Worm (Caenorhabditis elegans) whole organism, L1 larva: Measurements from ENCODE around the gene srv-9.

ENCODE experiments used
- C04F5.9 ChIP-seq: sonication (generic microtip); optimal IDR thresholded peaks from 2 replicates; lab custom pipeline; 2016; ENCODE audit warnings: missing genetic modification characterization, missing compliant biosample characterization
- Y116A8C.19 ChIP-seq: sonication (generic microtip); optimal IDR thresholded peaks from 2 replicates; lab custom pipeline; 2016; ENCODE audit warnings: missing compliant biosample characterization, missing genetic modification characterization, borderline replicate concordance
- alr-1 ChIP-seq: fragments of 200-800 bp; sonication (Bioruptor generic); optimal IDR thresholded peaks from 2 replicates; lab custom pipeline; 2018; ENCODE audit warnings: borderline replicate concordance, mild to moderate bottlenecking, missing genetic modification characterization, missing compliant biosample characterization
- ama-1 ChIP-seq: fragments of 150-350 bp; optimal IDR thresholded peaks from 2 replicates; lab custom pipeline; 2014
- blmp-1 ChIP-seq: fragments of 150-350 bp; optimal IDR thresholded peaks from 2 replicates; lab custom pipeline; 2014; ENCODE audit warnings: missing biosample characterization, missing genetic modification characterization
- ceh-90 ChIP-seq: sonication (generic microtip); optimal IDR thresholded peaks from 2 replicates; lab custom pipeline; 2016; ENCODE audit warnings: missing genetic modification characterization, missing compliant biosample characterization
- ces-1 ChIP-seq: fragments of 150-350 bp; optimal IDR thresholded peaks from 2 replicates; lab custom pipeline; 2014; ENCODE audit warnings: missing biosample characterization, missing genetic modification reagents, missing genetic modification characterization
- dsc-1 ChIP-seq: sonication (generic microtip); optimal IDR thresholded peaks from 2 replicates; lab custom pipeline; 2016; ENCODE audit warnings: mild to moderate bottlenecking, missing genetic modification characterization, missing compliant biosample characterization
- efl-1 ChIP-seq, 4 experiments: fragments of 150-350 bp; optimal IDR thresholded peaks in 3 of 4; peaks in 1 of 4; 1 replicate in 1 of 4; 2 replicates in 3 of 4; lab custom pipeline; 2014; ENCODE audit warnings: missing biosample characterization in 2 of 4, missing genetic modification characterization in 2 of 4, missing genetic modification reagents in 2 of 4
- efl-3 ChIP-seq: fragments of 200-800 bp; sonication (Bioruptor generic); optimal IDR thresholded peaks from 2 replicates; lab custom pipeline; 2018; ENCODE audit warnings: mild to moderate bottlenecking, missing genetic modification characterization, missing compliant biosample characterization
- egl-13 ChIP-seq: sonication (generic microtip); optimal IDR thresholded peaks from 2 replicates; lab custom pipeline; 2016; ENCODE audit warnings: missing genotype, missing genetic modification reagents, missing genetic modification characterization, missing compliant biosample characterization
- egl-27 ChIP-seq, 2 experiments: fragments of 150-350 bp in 1 of 2; sonication (generic microtip); optimal IDR thresholded peaks; 3 replicates each; lab custom pipeline; 2017 to 2018; ENCODE audit warnings: missing biosample characterization in 2 of 2, missing genetic modification characterization in 2 of 2, missing genetic modification reagents in 2 of 2
- elt-2 ChIP-seq: sonication (generic microtip); optimal IDR thresholded peaks from 2 replicates; lab custom pipeline; 2016; ENCODE audit warnings: missing genetic modification characterization, mild to moderate bottlenecking, inconsistent platforms, missing compliant biosample characterization, missing genetic modification reagents
- elt-3 ChIP-seq, 6 experiments: fragments of 150-350 bp in 1 of 6; sonication (generic microtip); optimal IDR thresholded peaks; 2 replicates each; lab custom pipeline; 2017 to 2018; ENCODE audit warnings: missing biosample characterization in 6 of 6, missing genetic modification characterization in 6 of 6, inconsistent platforms in 1 of 6
- fkh-10 ChIP-seq: sonication (generic microtip); optimal IDR thresholded peaks from 2 replicates; lab custom pipeline; 2017; ENCODE audit warnings: missing biosample characterization, missing genetic modification reagents, missing genetic modification characterization
- fkh-8 ChIP-seq: sonication (generic microtip); optimal IDR thresholded peaks from 2 replicates; lab custom pipeline; 2016; ENCODE audit warnings: mild to moderate bottlenecking, missing genetic modification characterization, missing compliant biosample characterization
- grh-1 ChIP-seq: fragments of 200-800 bp; sonication (Bioruptor generic); IDR thresholded peaks from 2 replicates; pipeline ENCODE4 v1.3.6; 2022; ENCODE audit warnings: missing genetic modification reagents, missing genetic modification characterization, missing compliant biosample characterization
- hlh-17 ChIP-seq: fragments of 200-800 bp; sonication (Bioruptor generic); optimal IDR thresholded peaks from 2 replicates; lab custom pipeline; 2018; ENCODE audit warnings: missing genetic modification characterization, mild to moderate bottlenecking, missing compliant biosample characterization, moderate library complexity, borderline replicate concordance
- hlh-4 ChIP-seq: sonication (generic microtip); optimal IDR thresholded peaks from 2 replicates; lab custom pipeline; 2016; ENCODE audit warnings: mild to moderate bottlenecking, missing genetic modification characterization, missing compliant biosample characterization
- irx-1 ChIP-seq: sonication (generic microtip); optimal IDR thresholded peaks from 2 replicates; lab custom pipeline; 2016; ENCODE audit warnings: missing genetic modification characterization, missing compliant biosample characterization
- jun-1 ChIP-seq: fragments of 150-350 bp; optimal IDR thresholded peaks from 2 replicates; lab custom pipeline; 2014; ENCODE audit warnings: missing biosample characterization, missing genetic modification reagents, missing genetic modification characterization
- lin-13 ChIP-seq: fragments of 150-350 bp; optimal IDR thresholded peaks from 2 replicates; lab custom pipeline; 2014; ENCODE audit warnings: missing biosample characterization, missing genetic modification reagents, missing genetic modification characterization
- lin-39 ChIP-seq: fragments of 150-350 bp; optimal IDR thresholded peaks from 2 replicates; lab custom pipeline; 2014; ENCODE audit warnings: missing biosample characterization, missing genetic modification reagents, missing genetic modification characterization
- lir-3 ChIP-seq: sonication (generic microtip); optimal IDR thresholded peaks from 2 replicates; lab custom pipeline; 2016; ENCODE audit warnings: mild to moderate bottlenecking, missing genetic modification characterization, moderate library complexity, missing compliant biosample characterization; ENCODE audit not compliant: poor library complexity
- lsy-2 ChIP-seq, 2 experiments: fragments of 150-350 bp; optimal IDR thresholded peaks; 2 replicates each; lab custom pipeline; 2014; ENCODE audit warnings: missing biosample characterization in 2 of 2, missing genetic modification characterization in 2 of 2
- mab-9 ChIP-seq: fragments of 200-800 bp; sonication (Bioruptor generic); IDR thresholded peaks from 2 replicates; pipeline ENCODE4 v1.3.6; 2022; ENCODE audit warnings: missing genetic modification reagents, missing genetic modification characterization, missing compliant biosample characterization
- mep-1 ChIP-seq: fragments of 150-350 bp; optimal IDR thresholded peaks from 2 replicates; lab custom pipeline; 2014; ENCODE audit warnings: missing biosample characterization, missing genetic modification characterization
- nhr-19 ChIP-seq: fragments of 200-800 bp; sonication (Bioruptor generic); conservative IDR thresholded peaks from 2 replicates; pipeline ENCODE4 v1.3.6; 2022; ENCODE audit warnings: missing genetic modification characterization, missing compliant biosample characterization
- nhr-28 ChIP-seq: fragments of 150-350 bp; optimal IDR thresholded peaks from 2 replicates; lab custom pipeline; 2014; ENCODE audit warnings: missing biosample characterization, missing genetic modification characterization
- nhr-47 ChIP-seq: sonication (generic microtip); optimal IDR thresholded peaks from 2 replicates; lab custom pipeline; 2016; ENCODE audit warnings: mild to moderate bottlenecking, missing genetic modification characterization, moderate library complexity, missing compliant biosample characterization
- nhr-76 ChIP-seq: sonication (generic microtip); optimal IDR thresholded peaks from 2 replicates; lab custom pipeline; 2017; ENCODE audit warnings: missing biosample characterization, missing genetic modification characterization
- nhr-77 ChIP-seq: fragments of 150-350 bp; optimal IDR thresholded peaks from 2 replicates; lab custom pipeline; 2014; ENCODE audit warnings: missing biosample characterization, missing genetic modification characterization
- nhr-84 ChIP-seq: sonication (generic microtip); optimal IDR thresholded peaks from 2 replicates; lab custom pipeline; 2017; ENCODE audit warnings: missing biosample characterization, missing genetic modification characterization
- nhr-90 ChIP-seq: sonication (generic microtip); optimal IDR thresholded peaks from 2 replicates; lab custom pipeline; 2016; ENCODE audit warnings: mild to moderate bottlenecking, missing genetic modification characterization, missing compliant biosample characterization; ENCODE audit not compliant: poor library complexity
- pax-3 ChIP-seq: fragments of 200-800 bp; sonication (Bioruptor generic); optimal IDR thresholded peaks from 2 replicates; lab custom pipeline; 2018; ENCODE audit warnings: mild to moderate bottlenecking, missing genetic modification characterization, moderate library complexity, missing compliant biosample characterization
- pqm-1 ChIP-seq: sonication (generic microtip); optimal IDR thresholded peaks from 3 replicates; lab custom pipeline; 2017; ENCODE audit warnings: missing biosample characterization, missing genetic modification characterization
- skn-1 ChIP-seq: fragments of 150-350 bp; optimal IDR thresholded peaks from 2 replicates; lab custom pipeline; 2014; ENCODE audit warnings: missing biosample characterization, missing genetic modification characterization
- sup-37 ChIP-seq: fragments of 200-800 bp; sonication (Bioruptor generic); optimal IDR thresholded peaks from 2 replicates; lab custom pipeline; 2018; ENCODE audit warnings: mild to moderate bottlenecking, missing genetic modification characterization, missing compliant biosample characterization
- swsn-7 ChIP-seq: sonication (generic microtip); optimal IDR thresholded peaks from 2 replicates; lab custom pipeline; 2016; ENCODE audit warnings: missing genetic modification characterization, missing compliant biosample characterization
- tbx-2 ChIP-seq: sonication (generic microtip); optimal IDR thresholded peaks from 2 replicates; lab custom pipeline; 2016; ENCODE audit warnings: missing genetic modification characterization, missing compliant biosample characterization
- unc-130 ChIP-seq: fragments of 150-350 bp; optimal IDR thresholded peaks from 2 replicates; lab custom pipeline; 2017; ENCODE audit warnings: missing biosample characterization, missing genetic modification characterization, inconsistent platforms
- unc-30 ChIP-seq: sonication (generic microtip); optimal IDR thresholded peaks from 2 replicates; lab custom pipeline; 2017; ENCODE audit warnings: missing biosample characterization, missing genetic modification characterization
- unc-86 ChIP-seq: sonication (generic microtip); optimal IDR thresholded peaks from 2 replicates; lab custom pipeline; 2016; ENCODE audit warnings: missing genetic modification characterization, missing compliant biosample characterization
- unc-98 ChIP-seq: fragments of 200-800 bp; sonication (Bioruptor generic); IDR thresholded peaks from 2 replicates; pipeline ENCODE4 v1.3.6; 2022; ENCODE audit warnings: missing genetic modification characterization, missing compliant biosample characterization
- vab-15 ChIP-seq: sonication (generic microtip); optimal IDR thresholded peaks from 2 replicates; lab custom pipeline; 2017; ENCODE audit warnings: missing genotype, mild to moderate bottlenecking, missing genetic modification characterization, missing compliant biosample characterization
- xbp-1 ChIP-seq: sonication (generic microtip); optimal IDR thresholded peaks from 2 replicates; lab custom pipeline; 2016; ENCODE audit warnings: missing genetic modification characterization, missing compliant biosample characterization
- zag-1 ChIP-seq: fragments of 150-350 bp; optimal IDR thresholded peaks from 2 replicates; lab custom pipeline; 2014; ENCODE audit warnings: missing biosample characterization, missing genetic modification characterization
- zip-4 ChIP-seq: fragments of 200-800 bp; sonication (Bioruptor generic); optimal IDR thresholded peaks from 2 replicates; lab custom pipeline; 2018; ENCODE audit warnings: mild to moderate bottlenecking, missing genetic modification characterization, moderate library complexity, missing compliant biosample characterization
- ztf-11 ChIP-seq, 2 experiments: sonication (generic microtip); optimal IDR thresholded peaks; 2 replicates each; lab custom pipeline; 2016 to 2017; ENCODE audit warnings: missing genetic modification characterization in 2 of 2, missing biosample characterization in 1 of 2, missing compliant biosample characterization in 1 of 2
- ztf-4 ChIP-seq: fragments of 150-350 bp; optimal IDR thresholded peaks from 2 replicates; lab custom pipeline; 2014; ENCODE audit warnings: missing biosample characterization, missing genetic modification characterization

srv-9 gene

ce11 chrV:13372821-13373220 lies 50.1 kb downstream of the srv-9 start:
- TF ChIP-seq mab-9 (GFP tag; lab: Robert Waterston, UW) (no peak), ces-1 (no peak), nhr-90 (tag; lab: Kevin White, UChicago) (peak; percentile 8), pax-3 (tag; lab: Kevin White, UChicago) (peak; percentile 32), unc-98 (GFP tag; lab: Robert Waterston, UW) (no peak), elt-2 (tag; lab: Kevin White, UChicago) (peak; percentile 61), efl-1 (optimal IDR thresholded peaks at IDR 0.05; lab: Kevin White, UChicago) (no peak), efl-1 (GFP tag; optimal IDR thresholded peaks at IDR 0.05 in 1 of 2; lab: Kevin White, UChicago) (peak in 1 of 2 experiments; percentile 91), nhr-76 (tag; lab: Kevin White, UChicago) (no peak), xbp-1 (tag; lab: Kevin White, UChicago) (no peak)

DNA sequence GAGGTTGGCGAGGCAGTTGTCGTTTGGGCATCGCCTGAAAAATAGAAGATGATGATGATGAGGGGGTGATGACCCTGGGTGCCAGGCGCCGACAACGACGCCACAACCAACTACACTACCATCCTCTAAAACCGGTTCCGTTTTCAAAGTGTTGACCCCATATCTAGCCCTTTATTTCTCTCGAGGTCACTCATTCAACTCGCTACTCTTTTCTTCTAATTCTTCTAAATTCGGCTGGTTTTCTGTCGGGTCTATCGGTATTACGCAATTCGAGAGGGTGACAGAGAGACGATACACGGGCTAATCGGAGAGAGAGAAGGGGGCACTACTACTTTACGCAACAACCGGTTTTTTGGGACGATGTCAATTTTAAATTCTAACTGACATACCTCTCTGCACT lies 51.6 kb downstream of the srv-9 start:
- TF ChIP-seq ama-1: no peak
- TF ChIP-seq lir-3: peak; percentile 26
- no peak for TF ChIP-seq dsc-1 (tag; lab: Kevin White, UChicago)
- TF ChIP-seq zip-4 (GFP tag; lab: Kevin White, UChicago): peak; percentile 44
- peak; percentile 60 for TF ChIP-seq nhr-47 (tag; lab: Kevin White, UChicago)
- no peak for TF ChIP-seq sup-37
- peak; percentile 55 for TF ChIP-seq tbx-2 (tag; lab: Kevin White, UChicago)
- TF ChIP-seq lin-13 (GFP tag; lab: Kevin White, UChicago): peak; percentile 54
- no peak for TF ChIP-seq nhr-76 (tag; lab: Kevin White, UChicago)
- TF ChIP-seq ztf-4 (tag; lab: Kevin White, UChicago): peak; percentile 57
- no peak for TF ChIP-seq vab-15 (tag; lab: Kevin White, UChicago)
- TF ChIP-seq nhr-77 (tag; lab: Kevin White, UChicago): peak; percentile 42
- peak; percentile 81 for TF ChIP-seq mep-1 (tag; lab: Kevin White, UChicago)
- TF ChIP-seq ztf-11 (tag; optimal IDR thresholded peaks at IDR 0.05; lab: Kevin White, UChicago): no peak
- TF ChIP-seq egl-13 (tag; lab: Kevin White, UChicago): no peak
- TF ChIP-seq Y116A8C.19 (tag; lab: Kevin White, UChicago): no peak
- peak; percentile 5 for TF ChIP-seq skn-1 (tag; lab: Kevin White, UChicago)
- peak in 5 of 6 experiments; percentile 59 to 96 (median 93) for TF ChIP-seq elt-3 (tag; optimal IDR thresholded peaks at IDR 0.05; lab: Kevin White, UChicago)
- peak; percentile 31 for TF ChIP-seq jun-1 (tag; lab: Kevin White, UChicago)
- TF ChIP-seq blmp-1 (tag; lab: Kevin White, UChicago): peak; percentile 95
- TF ChIP-seq efl-3: peak; percentile 13
- no peak for TF ChIP-seq unc-86
- TF ChIP-seq hlh-17 (GFP tag; lab: Kevin White, UChicago): no peak
- TF ChIP-seq pax-3 (tag; lab: Kevin White, UChicago): no peak
- TF ChIP-seq lin-39 (tag; lab: Kevin White, UChicago): no peak
- no peak for TF ChIP-seq ceh-90 (tag; lab: Kevin White, UChicago)
- peak; percentile 2 for TF ChIP-seq C04F5.9 (tag; lab: Kevin White, UChicago)
- peak; percentile 63 for TF ChIP-seq swsn-7
- TF ChIP-seq nhr-28: no peak
- TF ChIP-seq lsy-2 (tag; optimal IDR thresholded peaks at IDR 0.05; lab: Kevin White, UChicago): peak; percentile 63 to 75
- no peak for TF ChIP-seq alr-1
- TF ChIP-seq unc-130: peak; percentile 59
- no peak for TF ChIP-seq fkh-8 (tag; lab: Kevin White, UChicago)
- no peak for TF ChIP-seq hlh-4 (tag; lab: Kevin White, UChicago)
- TF ChIP-seq irx-1 (tag; lab: Kevin White, UChicago): peak; percentile 62
- peak; percentile 19 to 38 for TF ChIP-seq egl-27 (tag; optimal IDR thresholded peaks at IDR 0.05; lab: Kevin White, UChicago)
- peak; percentile 100 for TF ChIP-seq grh-1 (GFP tag; lab: Robert Waterston, UW)
- peak; percentile 63 for TF ChIP-seq nhr-19 (GFP tag; lab: Robert Waterston, UW)
- no peak for TF ChIP-seq fkh-10 (GFP tag; lab: Kevin White, UChicago)
- TF ChIP-seq unc-30 (tag; lab: Kevin White, UChicago): no peak
- no peak for TF ChIP-seq mab-9 (GFP tag; lab: Robert Waterston, UW)
- no peak for TF ChIP-seq ces-1
- TF ChIP-seq pqm-1: no peak
- TF ChIP-seq nhr-84 (tag; lab: Kevin White, UChicago): no peak
- no peak for TF ChIP-seq zag-1
